Fruit fly (Drosophila melanogaster): ENCODE data around the gene CG32069.

CG32069 gene

dm6 chr3L:11097982-11098663 is 35.7 kb upstream of the CG32069 start, which contains the start of the genes Irbp18 and APP-BP1 (continued):
- TF ChIP-seq org-1 (GFP tag; optimal IDR thresholded peaks at IDR 0.05) (peak; percentile 91), CG4730 (GFP tag; IDR thresholded peaks at IDR 0.05) (peak; percentile 73), jumu (GFP tag; optimal IDR thresholded peaks at IDR 0.05) (peak; percentile 92), croc (GFP tag; conservative IDR thresholded peaks at IDR 0.05) (peak; percentile 72), rib (GFP tag; IDR thresholded peaks at IDR 0.05) (peak; percentile 87), Max (GFP tag; optimal IDR thresholded peaks at IDR 0.05) (peak; percentile 97), CG32767 (GFP tag; IDR thresholded peaks at IDR 0.05) (peak; percentile 85), CG17568 (GFP tag; optimal IDR thresholded peaks at IDR 0.05) (peak; percentile 87), gcm2 (GFP tag; optimal IDR thresholded peaks at IDR 0.05) (peak; percentile 86), sens (GFP tag) (peak; percentile 99), CG8944 (GFP tag; optimal IDR thresholded peaks at IDR 0.05) (peak; percentile 89), dm (GFP tag; optimal IDR thresholded peaks at IDR 0.05) (peak; percentile 86), tup (GFP tag; optimal IDR thresholded peaks at IDR 0.05) (peak; percentile 92), unc-4 (GFP tag; IDR thresholded peaks at IDR 0.05; ENCODE audit: partially characterized antibody) (peak; percentile 32; the same call in 1 of the 2 replicates), gem (tag; optimal IDR thresholded peaks at IDR 0.05) (peak; percentile 96), CG2875 (GFP tag; optimal IDR thresholded peaks at IDR 0.05) (peak; percentile 90), Ptx1 (GFP tag; IDR thresholded peaks at IDR 0.05) (peak; percentile 90), CG7928 (GFP tag; optimal IDR thresholded peaks at IDR 0.05) (peak; percentile 69), pita (GFP tag; optimal IDR thresholded peaks at IDR 0.05) (no peak), tio (GFP tag; optimal IDR thresholded peaks at IDR 0.05) (peak; percentile 98), Camta (GFP tag; optimal IDR thresholded peaks at IDR 0.05) (peak; percentile 94), wdn (GFP tag; IDR thresholded peaks at IDR 0.05) (peak; percentile 87), Bgb (GFP tag; IDR thresholded peaks at IDR 0.05; ENCODE audit: partially characterized antibody) (0 out of 2 replicates have a peak, but pooled peaks have one; percentile 11), CG10147 (GFP tag; optimal IDR thresholded peaks at IDR 0.05) (peak; percentile 91), CG4328 (GFP tag; optimal IDR thresholded peaks at IDR 0.05) (peak; percentile 91), inv (GFP tag; IDR thresholded peaks at IDR 0.05; ENCODE audit: partially characterized antibody) (no peak), toy (GFP tag; IDR thresholded peaks at IDR 0.05) (peak; percentile 54; the same call in 1 of the 2 replicates), Ssrp (tag; optimal IDR thresholded peaks at IDR 0.05) (peak; percentile 90), tx (GFP tag; optimal IDR thresholded peaks at IDR 0.05) (peak; percentile 92), Dref (GFP tag; IDR thresholded peaks at IDR 0.05) (no peak), nmo (GFP tag; optimal IDR thresholded peaks at IDR 0.05) (peak; percentile 96), Elba2 (GFP tag; optimal IDR thresholded peaks at IDR 0.05) (peak; percentile 97), unpg (GFP tag; optimal IDR thresholded peaks at IDR 0.05) (peak; percentile 93), Drgx (GFP tag; IDR thresholded peaks at IDR 0.05) (peak; percentile 91), grau (tag; optimal IDR thresholded peaks at IDR 0.05) (peak; percentile 91), CG7963 (GFP tag; IDR thresholded peaks at IDR 0.05; ENCODE audit: partially characterized antibody) (no peak), ac (GFP tag; optimal IDR thresholded peaks at IDR 0.05) (peak; percentile 67), CoRest (tag; optimal IDR thresholded peaks at IDR 0.05) (peak; percentile 95), CG4707 (GFP tag; optimal IDR thresholded peaks at IDR 0.05) (peak; percentile 63), peb (GFP tag; IDR thresholded peaks at IDR 0.05) (peak; percentile 83), Hsf (GFP tag; optimal IDR thresholded peaks at IDR 0.05) (peak; percentile 97), CG43689 (GFP tag; IDR thresholded peaks at IDR 0.05) (peak; percentile 44; the same call in 1 of the 2 replicates), CG15073 (GFP tag; optimal IDR thresholded peaks at IDR 0.05) (peak; percentile 45), CG18011 (GFP tag; optimal IDR thresholded peaks at IDR 0.05) (peak; percentile 88), cad (GFP tag; optimal IDR thresholded peaks at IDR 0.05) (no peak), CG30431 (GFP tag; optimal IDR thresholded peaks at IDR 0.05) (peak; percentile 94), Fer2 (tag; optimal IDR thresholded peaks at IDR 0.05) (peak; percentile 80), CG14965 (GFP tag; optimal IDR thresholded peaks at IDR 0.05; ENCODE audit: borderline replicate concordance) (peak; percentile 50), shn (GFP tag; optimal IDR thresholded peaks at IDR 0.05) (peak; percentile 90)
